Fruit fly (Drosophila melanogaster) whole organism, wandering third instar larva: ENCODE data around the gene Tsen2.

Experiments used
- Dfd ChIP-seq: fragments of >200 bp; optimal IDR thresholded peaks from 2 replicates; lab custom pipeline; 2017; ENCODE audit warnings: missing biosample characterization, missing genetic modification characterization
- HLH106 ChIP-seq: fragments of 200-800 bp; optimal IDR thresholded peaks from 3 replicates; lab custom pipeline; 2019; ENCODE audit warnings: missing biosample characterization, mild to moderate bottlenecking, missing genetic modification characterization, moderate library complexity
- Hr78 ChIP-seq: fragments of >200 bp; optimal IDR thresholded peaks from 2 replicates; lab custom pipeline; 2017; ENCODE audit warnings: missing biosample characterization, missing genetic modification characterization
- Hr83 ChIP-seq: fragments of 200-300 bp; sonication (Bioruptor generic); optimal IDR thresholded peaks from 2 replicates; lab custom pipeline; 2016; ENCODE audit warnings: missing biosample characterization, mild to moderate bottlenecking, missing genetic modification characterization, moderate library complexity; ENCODE audit not compliant: poor library complexity, severe bottlenecking
- Myc ChIP-seq: fragments of >200 bp; optimal IDR thresholded peaks from 2 replicates; lab custom pipeline; 2017
- OdsH ChIP-seq: fragments of 200-800 bp; sonication (Bioruptor generic); optimal IDR thresholded peaks from 2 replicates; lab custom pipeline; 2016; ENCODE audit warnings: missing biosample characterization, mild to moderate bottlenecking, missing genetic modification characterization
- Sp1 ChIP-seq: fragments of 200-800 bp; sonication (Bioruptor generic); optimal IDR thresholded peaks from 3 replicates; lab custom pipeline; 2019; ENCODE audit warnings: missing biosample characterization, mild to moderate bottlenecking, missing genetic modification characterization, moderate library complexity
- br ChIP-seq: fragments of 200-800 bp; sonication (Bioruptor generic); optimal IDR thresholded peaks from 2 replicates; lab custom pipeline; 2016; ENCODE audit warnings: missing biosample characterization, missing genetic modification characterization
- brk ChIP-seq: fragments of 200-800 bp; sonication (Bioruptor generic); optimal IDR thresholded peaks from 2 replicates; lab custom pipeline; 2016; ENCODE audit warnings: missing biosample characterization, mild to moderate bottlenecking, missing genetic modification characterization
- dmrt93B ChIP-seq: fragments of 200-800 bp; sonication (Bioruptor generic); optimal IDR thresholded peaks from 2 replicates; lab custom pipeline; 2018; ENCODE audit warnings: missing biosample characterization, mild to moderate bottlenecking, missing genetic modification characterization
- ey ChIP-seq: fragments of 200-800 bp; sonication (Bioruptor generic); optimal IDR thresholded peaks from 2 replicates; lab custom pipeline; 2016; ENCODE audit warnings: missing biosample characterization, missing genetic modification characterization
- foxo ChIP-seq, 2 experiments: fragments of 200-800 bp; sonication (Bioruptor generic); optimal IDR thresholded peaks; 2 replicates in 1 of 2; 3 replicates in 1 of 2; lab custom pipeline; 2016 to 2017; ENCODE audit warnings: missing biosample characterization in 2 of 2, missing genetic modification characterization in 2 of 2
- h ChIP-seq: fragments of 200-800 bp; sonication (Bioruptor generic); optimal IDR thresholded peaks from 3 replicates; lab custom pipeline; 2016; ENCODE audit warnings: missing biosample characterization, mild to moderate bottlenecking, missing genetic modification characterization
- psq ChIP-seq: fragments of 200-800 bp; sonication (Bioruptor generic); optimal IDR thresholded peaks from 3 replicates; lab custom pipeline; 2017; ENCODE audit warnings: missing biosample characterization, mild to moderate bottlenecking, missing genetic modification characterization, moderate library complexity
- rgr ChIP-seq: fragments of 200-800 bp; sonication (Bioruptor generic); optimal IDR thresholded peaks from 3 replicates; lab custom pipeline; 2016; ENCODE audit warnings: missing biosample characterization, mild to moderate bottlenecking, missing genetic modification characterization
- sage ChIP-seq: fragments of 200-800 bp; sonication (Bioruptor generic); optimal IDR thresholded peaks from 2 replicates; lab custom pipeline; 2016; ENCODE audit warnings: missing biosample characterization, mild to moderate bottlenecking, missing genetic modification characterization
- sv ChIP-seq: fragments of 200-800 bp; sonication (Bioruptor generic); optimal IDR thresholded peaks from 3 replicates; lab custom pipeline; 2016; ENCODE audit warnings: missing biosample characterization, missing genetic modification characterization
- tai ChIP-seq: sonication (Bioruptor generic); optimal IDR thresholded peaks from 2 replicates; lab custom pipeline; 2016; ENCODE audit warnings: missing biosample characterization, missing genetic modification characterization
- usp ChIP-seq: fragments of >200 bp; optimal IDR thresholded peaks from 2 replicates; lab custom pipeline; 2017; ENCODE audit warnings: missing biosample characterization, missing genetic modification characterization
- woc ChIP-seq: sonication (Bioruptor generic); optimal IDR thresholded peaks from 2 replicates; lab custom pipeline; 2016; ENCODE audit warnings: missing biosample characterization, mild to moderate bottlenecking, missing genetic modification characterization

Gene Tsen2

dm6 chr2L:16766070-16766752, 36.6 kb downstream of the Tsen2 start, which contains the start of gene Mhc:
Mhc (plus strand) TSS chr2L:16766566.
- TF ChIP-seq usp (no peak), HLH106 (no peak), Dfd (GFP tag; lab: Kevin White, UChicago) (no peak), Hr83 (GFP tag; lab: Kevin White, UChicago) (no peak), sage (GFP tag; lab: Kevin White, UChicago) (no peak), woc (GFP tag; lab: Kevin White, UChicago) (no peak), sv (GFP tag; lab: Kevin White, UChicago) (no peak), Hr78 (GFP tag; lab: Kevin White, UChicago) (no peak), h (GFP tag; lab: Kevin White, UChicago) (no peak), rgr (GFP tag; lab: Kevin White, UChicago) (no peak), br (no peak), OdsH (no peak), Myc (lab: Kevin White, UChicago) (no peak), brk (GFP tag; lab: Kevin White, UChicago) (no peak), foxo (GFP tag; optimal IDR thresholded peaks at IDR 0.05; lab: Kevin White, UChicago) (no peak), psq (GFP tag; lab: Kevin White, UChicago) (no peak), Sp1 (GFP tag; lab: Kevin White, UChicago) (no peak), ey (GFP tag; lab: Kevin White, UChicago) (no peak), tai (GFP tag; lab: Kevin White, UChicago) (no peak), dmrt93B (GFP tag; lab: Kevin White, UChicago) (no peak)
